Fruit fly (Drosophila melanogaster): ENCODE measurements around the gene Hmgcl.
A peak's percentile ranks its signal among the peaks of the same experiment; 100 is the strongest.

The Hmgcl gene

DNA sequence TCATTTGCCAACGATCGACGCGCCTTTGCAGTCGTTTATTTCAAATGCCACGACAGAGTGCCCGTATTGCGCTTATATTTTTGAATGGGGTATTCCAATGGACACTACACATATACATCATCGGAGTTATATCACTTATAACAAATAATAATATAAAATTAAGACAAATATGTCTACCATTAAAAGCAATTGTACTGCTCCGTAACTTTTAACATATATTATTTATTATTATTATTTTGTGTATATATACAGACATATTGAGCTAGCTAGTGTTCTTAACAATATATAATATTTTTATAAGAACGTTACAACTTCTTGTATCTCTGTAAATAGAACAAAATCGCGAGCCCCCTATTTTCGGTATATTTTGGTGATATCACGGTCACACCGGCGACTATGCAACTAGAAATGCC lies 3.9 kb downstream of the Hmgcl start, which contains the start of the genes sip2 and Coprox:
sip2 (minus strand) TSS at position 53 of the 413 bp plus-strand sequence.
Coprox (plus strand) TSS at position 400 of the 413 bp plus-strand sequence.
- TF ChIP-seq gl (tag; optimal IDR thresholded peaks at IDR 0.05) (no peak), CG32121 (GFP tag; IDR thresholded peaks at IDR 0.05) (no peak; the same call in 1 of the 2 replicates), Ets98B (GFP tag; IDR thresholded peaks at IDR 0.05) (peak; percentile 33; the same call in 1 of the 2 replicates), CG8159 (tag; optimal IDR thresholded peaks at IDR 0.05) (peak; percentile 74), rn (GFP tag; IDR thresholded peaks at IDR 0.05) (no peak), EcR (GFP tag; optimal IDR thresholded peaks at IDR 0.05) (no peak), D1 (tag; optimal IDR thresholded peaks at IDR 0.05) (no peak), CG9948 (tag; optimal IDR thresholded peaks at IDR 0.05) (peak; percentile 64), CG17806 (tag; optimal IDR thresholded peaks at IDR 0.05) (peak; percentile 63), CG4496 (GFP tag; IDR thresholded peaks at IDR 0.05) (peak; percentile 35; the same call in 2 of the 3 replicates), CG8301 (tag; optimal IDR thresholded peaks at IDR 0.05) (no peak), CG34367 (tag; optimal IDR thresholded peaks at IDR 0.05) (peak; percentile 38), CG13204 (GFP tag; optimal IDR thresholded peaks at IDR 0.05) (no peak), fd96Ca (GFP tag; IDR thresholded peaks at IDR 0.05) (no peak), CG12605 (GFP tag; IDR thresholded peaks at IDR 0.05) (peak; percentile 25; the same call in 1 of the 2 replicates), Snoo (tag; optimal IDR thresholded peaks at IDR 0.05) (peak; percentile 48), CG14655 (GFP tag; optimal IDR thresholded peaks at IDR 0.05) (no peak), CG15710 (tag; optimal IDR thresholded peaks at IDR 0.05) (peak; percentile 66), Pif1A (GFP tag; optimal IDR thresholded peaks at IDR 0.05) (no peak), CG10348 (GFP tag; IDR thresholded peaks at IDR 0.05) (no peak), Pif1B (GFP tag; optimal IDR thresholded peaks at IDR 0.05) (no peak)

DNA sequence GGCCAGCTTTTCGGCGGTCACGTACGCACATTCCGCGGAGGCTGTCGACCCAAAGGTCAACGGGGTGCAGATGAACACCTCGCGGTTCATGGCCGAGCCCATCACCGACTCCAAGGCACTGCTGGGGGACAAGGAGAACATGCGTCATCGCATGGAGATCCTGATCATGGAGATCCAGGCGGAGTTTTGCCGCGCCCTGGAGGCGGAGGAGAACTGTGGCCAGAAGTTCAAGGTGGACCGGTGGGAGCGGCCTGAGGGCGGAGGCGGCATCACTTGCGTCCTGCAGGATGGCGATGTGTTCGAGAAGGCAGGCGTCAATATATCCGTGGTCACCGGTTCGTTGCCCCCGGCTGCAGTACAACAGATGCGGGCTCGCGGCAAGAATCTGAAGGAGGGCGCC lies 4.5 kb downstream of the Hmgcl start:
- no peak for TF ChIP-seq CG4496 (GFP tag; IDR thresholded peaks at IDR 0.05)
- TF ChIP-seq CG8301 (tag; optimal IDR thresholded peaks at IDR 0.05): no peak
- TF ChIP-seq CG8159 (tag; optimal IDR thresholded peaks at IDR 0.05): no peak
- TF ChIP-seq CG14655 (GFP tag; optimal IDR thresholded peaks at IDR 0.05): no peak
- no peak for TF ChIP-seq CG10348 (GFP tag; IDR thresholded peaks at IDR 0.05)
- TF ChIP-seq EcR (GFP tag; optimal IDR thresholded peaks at IDR 0.05): no peak
- TF ChIP-seq CG32121 (GFP tag; IDR thresholded peaks at IDR 0.05): no peak
- TF ChIP-seq rn (GFP tag; IDR thresholded peaks at IDR 0.05): no peak
- TF ChIP-seq CG34367 (tag; optimal IDR thresholded peaks at IDR 0.05): no peak
- TF ChIP-seq Pif1A (GFP tag; optimal IDR thresholded peaks at IDR 0.05): no peak
- TF ChIP-seq CG17806 (tag; optimal IDR thresholded peaks at IDR 0.05): no peak
- no peak for TF ChIP-seq Snoo (tag; optimal IDR thresholded peaks at IDR 0.05)
- TF ChIP-seq CG13204 (GFP tag; optimal IDR thresholded peaks at IDR 0.05): no peak
- TF ChIP-seq Ets98B (GFP tag; IDR thresholded peaks at IDR 0.05): no peak
- TF ChIP-seq CG12605 (GFP tag; IDR thresholded peaks at IDR 0.05): no peak
- no peak for TF ChIP-seq CG15710 (tag; optimal IDR thresholded peaks at IDR 0.05)
- TF ChIP-seq CG9948 (tag; optimal IDR thresholded peaks at IDR 0.05): no peak
- no peak for TF ChIP-seq Pif1B (GFP tag; optimal IDR thresholded peaks at IDR 0.05)

DNA sequence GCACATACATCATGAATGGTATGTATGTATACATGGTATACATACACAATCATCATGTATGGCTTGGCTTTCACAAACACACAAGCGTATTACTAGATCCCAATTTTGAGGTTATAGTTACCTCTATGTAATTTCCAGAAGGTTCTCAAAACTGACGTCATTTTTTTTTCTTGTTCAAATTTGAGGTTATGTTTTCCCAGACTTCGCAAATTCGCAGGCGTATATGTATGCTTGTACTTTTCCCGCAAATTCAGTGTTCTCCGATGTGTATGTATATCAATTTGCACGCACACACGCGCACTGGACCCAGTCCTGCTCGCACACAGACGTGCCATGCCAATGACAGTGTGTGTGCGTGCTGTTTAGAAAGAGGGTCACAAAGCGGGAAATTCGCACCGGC lies 6.1 kb downstream of the Hmgcl start:
- TF ChIP-seq CG8159 (tag; optimal IDR thresholded peaks at IDR 0.05) (no peak), EcR (GFP tag; optimal IDR thresholded peaks at IDR 0.05) (peak; percentile 23), CG4496 (GFP tag; IDR thresholded peaks at IDR 0.05) (0 out of 3 replicates have a peak, but pooled peaks have one; percentile 12)

DNA sequence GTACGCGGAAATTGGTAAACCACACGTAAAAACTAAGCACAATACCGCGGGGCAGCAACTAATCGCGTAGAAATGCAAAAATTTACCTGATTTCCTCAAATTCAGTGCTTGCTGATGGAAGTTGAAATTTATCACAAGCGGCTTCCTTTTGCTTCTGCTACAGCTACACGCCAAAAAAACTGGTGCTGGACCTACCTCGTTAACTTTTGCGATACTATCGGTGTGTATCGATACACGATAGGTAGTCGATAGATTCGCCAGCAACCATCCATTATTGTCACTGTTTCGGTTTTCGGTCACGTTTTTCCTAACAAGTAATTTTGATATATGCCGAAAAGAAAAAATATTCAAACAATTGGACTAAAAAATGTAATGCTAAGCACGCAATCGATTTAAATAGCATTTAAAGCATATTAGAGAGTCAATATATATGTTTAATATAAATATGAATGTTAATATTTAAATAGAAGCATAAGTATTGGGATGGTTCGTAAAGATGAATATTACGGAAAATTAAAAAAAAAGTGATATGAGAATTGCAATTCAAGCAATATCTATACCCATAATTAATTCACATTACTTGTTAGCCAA lies 7.3 kb downstream of the Hmgcl start, which contains the start of gene Sumo:
Sumo (minus strand) TSS at position 223 of the 591 bp plus-strand sequence.
- TF ChIP-seq CG15710 (tag; optimal IDR thresholded peaks at IDR 0.05): peak; percentile 6
- TF ChIP-seq Ets98B (GFP tag; IDR thresholded peaks at IDR 0.05): peak; percentile 5; the same call in 1 of the 2 replicates
- TF ChIP-seq CG34367 (tag; optimal IDR thresholded peaks at IDR 0.05): no peak

DNA sequence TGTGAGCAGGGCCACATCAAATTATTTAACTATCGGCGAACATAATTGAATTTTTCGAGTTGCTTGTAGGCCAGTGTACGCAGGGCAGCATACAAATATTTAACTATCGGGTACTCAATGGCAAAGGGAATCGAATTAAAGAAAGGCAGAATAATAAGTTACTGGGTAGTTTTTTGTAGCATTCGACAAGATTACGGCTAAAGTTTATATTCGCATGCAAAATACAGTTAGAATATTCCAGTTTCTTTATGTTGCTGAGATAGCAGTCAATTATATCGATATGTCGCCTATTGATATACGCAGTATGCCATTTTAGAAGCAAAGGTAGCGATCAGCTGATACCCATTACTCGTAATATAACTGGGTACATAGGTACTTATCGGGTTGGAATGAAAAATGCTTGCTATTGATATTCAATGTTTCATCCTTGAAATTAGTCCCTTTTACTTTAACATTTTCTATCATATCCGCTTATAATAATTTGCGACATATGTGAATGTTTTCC lies 7.9 kb downstream of the Hmgcl start:
- TF ChIP-seq fd96Ca (GFP tag; IDR thresholded peaks at IDR 0.05): no peak
- TF ChIP-seq CG8301 (tag; optimal IDR thresholded peaks at IDR 0.05): no peak
- 0 out of 2 replicates have a peak, but pooled peaks have one; percentile 11 for TF ChIP-seq rn (GFP tag; IDR thresholded peaks at IDR 0.05)
- TF ChIP-seq CG32121 (GFP tag; IDR thresholded peaks at IDR 0.05): no peak
- no peak for TF ChIP-seq Pif1B (GFP tag; optimal IDR thresholded peaks at IDR 0.05)
- TF ChIP-seq Pif1A (GFP tag; optimal IDR thresholded peaks at IDR 0.05): no peak
- no peak for TF ChIP-seq CG15710 (tag; optimal IDR thresholded peaks at IDR 0.05)
- peak; percentile 36; the same call in 1 of the 3 replicates for TF ChIP-seq CG4496 (GFP tag; IDR thresholded peaks at IDR 0.05)
- TF ChIP-seq CG17806 (tag; optimal IDR thresholded peaks at IDR 0.05): peak; percentile 42
- TF ChIP-seq D1 (tag; optimal IDR thresholded peaks at IDR 0.05): no peak
- TF ChIP-seq Ets98B (GFP tag; IDR thresholded peaks at IDR 0.05): peak; percentile 48
- TF ChIP-seq CG10348 (GFP tag; IDR thresholded peaks at IDR 0.05): no peak
- no peak for TF ChIP-seq EcR (GFP tag; optimal IDR thresholded peaks at IDR 0.05)
- peak; percentile 32; the same call in 1 of the 2 replicates for TF ChIP-seq CG12605 (GFP tag; IDR thresholded peaks at IDR 0.05)
- no peak for TF ChIP-seq gl (tag; optimal IDR thresholded peaks at IDR 0.05)
- peak; percentile 32 for TF ChIP-seq CG8159 (tag; optimal IDR thresholded peaks at IDR 0.05)
- TF ChIP-seq CG14655 (GFP tag; optimal IDR thresholded peaks at IDR 0.05): no peak
- TF ChIP-seq CG13204 (GFP tag; optimal IDR thresholded peaks at IDR 0.05): no peak
- TF ChIP-seq CG34367 (tag; optimal IDR thresholded peaks at IDR 0.05): no peak
- TF ChIP-seq Snoo (tag; optimal IDR thresholded peaks at IDR 0.05): peak; percentile 22
- TF ChIP-seq CG9948 (tag; optimal IDR thresholded peaks at IDR 0.05): no peak

DNA sequence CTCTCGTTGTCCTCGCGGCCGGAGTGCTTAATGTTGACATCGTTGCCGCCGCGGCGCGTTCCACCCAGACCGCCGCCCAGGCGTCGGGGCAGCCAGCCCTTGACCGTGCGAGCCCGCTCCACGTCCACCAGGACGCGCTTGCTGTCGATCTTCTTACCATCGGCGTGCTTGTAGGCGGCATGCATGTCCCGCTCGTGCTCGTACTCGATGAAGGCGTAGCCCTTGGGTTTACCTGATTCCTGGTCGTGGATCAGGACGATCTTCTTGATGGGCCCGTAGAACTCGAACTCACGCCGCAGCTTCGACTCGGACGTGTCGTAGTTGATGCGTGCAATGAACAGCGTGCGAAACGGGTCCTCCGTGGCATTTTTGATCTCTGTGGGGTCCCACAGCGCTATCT lies 10.6 kb downstream of the Hmgcl start:
- no peak for TF ChIP-seq CG10348 (GFP tag; IDR thresholded peaks at IDR 0.05)
- no peak for TF ChIP-seq CG9948 (tag; optimal IDR thresholded peaks at IDR 0.05)
- TF ChIP-seq rn (GFP tag; IDR thresholded peaks at IDR 0.05): no peak
- no peak for TF ChIP-seq Pif1B (GFP tag; optimal IDR thresholded peaks at IDR 0.05)
- no peak for TF ChIP-seq EcR (GFP tag; optimal IDR thresholded peaks at IDR 0.05)
- no peak for TF ChIP-seq CG13204 (GFP tag; optimal IDR thresholded peaks at IDR 0.05)
- TF ChIP-seq CG12605 (GFP tag; IDR thresholded peaks at IDR 0.05): no peak
- TF ChIP-seq CG34367 (tag; optimal IDR thresholded peaks at IDR 0.05): no peak
- TF ChIP-seq CG8301 (tag; optimal IDR thresholded peaks at IDR 0.05): no peak
- no peak for TF ChIP-seq CG8159 (tag; optimal IDR thresholded peaks at IDR 0.05)
- TF ChIP-seq Ets98B (GFP tag; IDR thresholded peaks at IDR 0.05): no peak
- TF ChIP-seq CG14655 (GFP tag; optimal IDR thresholded peaks at IDR 0.05): no peak
- no peak for TF ChIP-seq Pif1A (GFP tag; optimal IDR thresholded peaks at IDR 0.05)
- TF ChIP-seq CG17806 (tag; optimal IDR thresholded peaks at IDR 0.05): no peak
- TF ChIP-seq CG32121 (GFP tag; IDR thresholded peaks at IDR 0.05): no peak
- no peak for TF ChIP-seq CG15710 (tag; optimal IDR thresholded peaks at IDR 0.05)
- TF ChIP-seq Snoo (tag; optimal IDR thresholded peaks at IDR 0.05): no peak
- TF ChIP-seq CG4496 (GFP tag; IDR thresholded peaks at IDR 0.05): no peak

Measured in whole organism, pupa.